Worm (Caenorhabditis elegans) whole organism, L1 larva: ENCODE data around the gene trim-21.

Source experiments
- C16A3.4 ChIP-seq: fragments of 150-350 bp; optimal IDR thresholded peaks from 2 replicates; lab custom pipeline; 2014; ENCODE audit warnings: missing biosample characterization, missing genetic modification characterization
- aha-1 ChIP-seq: fragments of 150-350 bp; optimal IDR thresholded peaks from 2 replicates; lab custom pipeline; 2014; ENCODE audit warnings: missing biosample characterization, missing genetic modification characterization
- alr-1 ChIP-seq: fragments of 200-800 bp; sonication (Bioruptor generic); optimal IDR thresholded peaks from 2 replicates; lab custom pipeline; 2018; ENCODE audit warnings: borderline replicate concordance, mild to moderate bottlenecking, missing genetic modification characterization, missing compliant biosample characterization
- aly-2 ChIP-seq: fragments of 150-350 bp; optimal IDR thresholded peaks from 2 replicates; lab custom pipeline; 2014; ENCODE audit warnings: missing biosample characterization, missing genetic modification characterization
- blmp-1 ChIP-seq: fragments of 150-350 bp; optimal IDR thresholded peaks from 2 replicates; lab custom pipeline; 2014; ENCODE audit warnings: missing biosample characterization, missing genetic modification characterization
- ceh-63 ChIP-seq: fragments of 200-800 bp; sonication (Bioruptor generic); optimal IDR thresholded peaks from 2 replicates; lab custom pipeline; 2018; ENCODE audit warnings: mild to moderate bottlenecking, missing genetic modification characterization, missing compliant biosample characterization
- ceh-8 ChIP-seq: fragments of 200-800 bp; sonication (Bioruptor generic); optimal IDR thresholded peaks from 2 replicates; lab custom pipeline; 2018; ENCODE audit warnings: mild to moderate bottlenecking, missing genetic modification characterization, moderate library complexity, missing compliant biosample characterization
- dpl-1 ChIP-seq, 3 experiments: fragments of 150-350 bp in 2 of 3; sonication (generic microtip) in 1 of 3; optimal IDR thresholded peaks; 2 replicates each; lab custom pipeline; 2014 to 2017; ENCODE audit warnings: missing biosample characterization in 3 of 3, missing genetic modification characterization in 3 of 3, missing genetic modification reagents in 3 of 3
- dsc-1 ChIP-seq: sonication (generic microtip); optimal IDR thresholded peaks from 2 replicates; lab custom pipeline; 2016; ENCODE audit warnings: mild to moderate bottlenecking, missing genetic modification characterization, missing compliant biosample characterization
- efl-1 ChIP-seq, 4 experiments: fragments of 150-350 bp; optimal IDR thresholded peaks in 3 of 4; peaks in 1 of 4; 1 replicate in 1 of 4; 2 replicates in 3 of 4; lab custom pipeline; 2014; ENCODE audit warnings: missing biosample characterization in 2 of 4, missing genetic modification characterization in 2 of 4, missing genetic modification reagents in 2 of 4
- efl-3 ChIP-seq: fragments of 200-800 bp; sonication (Bioruptor generic); optimal IDR thresholded peaks from 2 replicates; lab custom pipeline; 2018; ENCODE audit warnings: mild to moderate bottlenecking, missing genetic modification characterization, missing compliant biosample characterization
- egl-13 ChIP-seq: sonication (generic microtip); optimal IDR thresholded peaks from 2 replicates; lab custom pipeline; 2016; ENCODE audit warnings: missing genotype, missing genetic modification reagents, missing genetic modification characterization, missing compliant biosample characterization
- elt-2 ChIP-seq: sonication (generic microtip); optimal IDR thresholded peaks from 2 replicates; lab custom pipeline; 2016; ENCODE audit warnings: missing genetic modification characterization, mild to moderate bottlenecking, inconsistent platforms, missing compliant biosample characterization, missing genetic modification reagents
- ets-5 ChIP-seq: fragments of 200-800 bp; sonication (Bioruptor generic); IDR thresholded peaks from 2 replicates; pipeline ENCODE4 v1.3.6; 2022; ENCODE audit warnings: missing genetic modification characterization, missing compliant biosample characterization
- fkh-4 ChIP-seq: sonication (generic microtip); optimal IDR thresholded peaks from 2 replicates; lab custom pipeline; 2016; ENCODE audit warnings: missing compliant biosample characterization, missing genetic modification characterization, borderline replicate concordance
- hlh-17 ChIP-seq: fragments of 200-800 bp; sonication (Bioruptor generic); optimal IDR thresholded peaks from 2 replicates; lab custom pipeline; 2018; ENCODE audit warnings: missing genetic modification characterization, mild to moderate bottlenecking, missing compliant biosample characterization, moderate library complexity, borderline replicate concordance
- hlh-4 ChIP-seq: sonication (generic microtip); optimal IDR thresholded peaks from 2 replicates; lab custom pipeline; 2016; ENCODE audit warnings: mild to moderate bottlenecking, missing genetic modification characterization, missing compliant biosample characterization
- isw-1 ChIP-seq: fragments of 200-800 bp; sonication (Bioruptor generic); IDR thresholded peaks from 2 replicates; pipeline ENCODE4 v1.3.6; 2022; ENCODE audit warnings: missing genetic modification characterization, missing compliant biosample characterization
- jun-1 ChIP-seq: fragments of 150-350 bp; optimal IDR thresholded peaks from 2 replicates; lab custom pipeline; 2014; ENCODE audit warnings: missing biosample characterization, missing genetic modification reagents, missing genetic modification characterization
- lin-13 ChIP-seq: fragments of 150-350 bp; optimal IDR thresholded peaks from 2 replicates; lab custom pipeline; 2014; ENCODE audit warnings: missing biosample characterization, missing genetic modification reagents, missing genetic modification characterization
- lin-14 ChIP-seq: fragments of 200-800 bp; sonication (Bioruptor generic); optimal IDR thresholded peaks from 2 replicates; lab custom pipeline; 2018; ENCODE audit warnings: mild to moderate bottlenecking, missing genetic modification characterization, moderate library complexity, missing compliant biosample characterization
- lin-15B ChIP-seq: fragments of 150-350 bp; sonication (generic microtip); optimal IDR thresholded peaks from 3 replicates; lab custom pipeline; 2014; ENCODE audit warnings: missing biosample characterization, missing genetic modification characterization
- lin-35 ChIP-seq, 2 experiments: fragments of 150-350 bp; optimal IDR thresholded peaks; 2 replicates each; lab custom pipeline; 2014; ENCODE audit warnings: missing biosample characterization in 2 of 2, missing genetic modification characterization in 2 of 2, missing genetic modification reagents in 2 of 2
- lin-39 ChIP-seq: fragments of 150-350 bp; optimal IDR thresholded peaks from 2 replicates; lab custom pipeline; 2014; ENCODE audit warnings: missing biosample characterization, missing genetic modification reagents, missing genetic modification characterization
- lir-3 ChIP-seq: sonication (generic microtip); optimal IDR thresholded peaks from 2 replicates; lab custom pipeline; 2016; ENCODE audit warnings: mild to moderate bottlenecking, missing genetic modification characterization, moderate library complexity, missing compliant biosample characterization; ENCODE audit not compliant: poor library complexity
- lsy-2 ChIP-seq, 2 experiments: fragments of 150-350 bp; optimal IDR thresholded peaks; 2 replicates each; lab custom pipeline; 2014; ENCODE audit warnings: missing biosample characterization in 2 of 2, missing genetic modification characterization in 2 of 2
- mab-9 ChIP-seq: fragments of 200-800 bp; sonication (Bioruptor generic); IDR thresholded peaks from 2 replicates; pipeline ENCODE4 v1.3.6; 2022; ENCODE audit warnings: missing genetic modification reagents, missing genetic modification characterization, missing compliant biosample characterization
- nhr-28 ChIP-seq: fragments of 150-350 bp; optimal IDR thresholded peaks from 2 replicates; lab custom pipeline; 2014; ENCODE audit warnings: missing biosample characterization, missing genetic modification characterization
- nhr-47 ChIP-seq: sonication (generic microtip); optimal IDR thresholded peaks from 2 replicates; lab custom pipeline; 2016; ENCODE audit warnings: mild to moderate bottlenecking, missing genetic modification characterization, moderate library complexity, missing compliant biosample characterization
- nhr-71 ChIP-seq: sonication (generic microtip); optimal IDR thresholded peaks from 2 replicates; lab custom pipeline; 2016; ENCODE audit warnings: mild to moderate bottlenecking, missing genetic modification characterization, moderate library complexity, missing compliant biosample characterization
- nhr-84 ChIP-seq: sonication (generic microtip); optimal IDR thresholded peaks from 2 replicates; lab custom pipeline; 2017; ENCODE audit warnings: missing biosample characterization, missing genetic modification characterization
- nhr-90 ChIP-seq: sonication (generic microtip); optimal IDR thresholded peaks from 2 replicates; lab custom pipeline; 2016; ENCODE audit warnings: mild to moderate bottlenecking, missing genetic modification characterization, missing compliant biosample characterization; ENCODE audit not compliant: poor library complexity
- pax-3 ChIP-seq: fragments of 200-800 bp; sonication (Bioruptor generic); optimal IDR thresholded peaks from 2 replicates; lab custom pipeline; 2018; ENCODE audit warnings: mild to moderate bottlenecking, missing genetic modification characterization, moderate library complexity, missing compliant biosample characterization
- pqm-1 ChIP-seq: sonication (generic microtip); optimal IDR thresholded peaks from 3 replicates; lab custom pipeline; 2017; ENCODE audit warnings: missing biosample characterization, missing genetic modification characterization
- skn-1 ChIP-seq: fragments of 150-350 bp; optimal IDR thresholded peaks from 2 replicates; lab custom pipeline; 2014; ENCODE audit warnings: missing biosample characterization, missing genetic modification characterization
- snpc-4 ChIP-seq: fragments of 150-350 bp; optimal IDR thresholded peaks from 2 replicates; lab custom pipeline; 2014; ENCODE audit warnings: missing biosample characterization, missing genetic modification characterization
- snu-23 ChIP-seq: sonication (generic microtip); optimal IDR thresholded peaks from 2 replicates; lab custom pipeline; 2016; ENCODE audit warnings: missing genetic modification characterization, missing compliant biosample characterization
- sox-4 ChIP-seq: sonication (generic microtip); optimal IDR thresholded peaks from 2 replicates; lab custom pipeline; 2016; ENCODE audit warnings: missing genetic modification characterization, missing compliant biosample characterization
- tlp-1 ChIP-seq: fragments of 150-350 bp; optimal IDR thresholded peaks from 2 replicates; lab custom pipeline; 2014; ENCODE audit warnings: missing biosample characterization, missing genetic modification characterization
- unc-130 ChIP-seq: fragments of 150-350 bp; optimal IDR thresholded peaks from 2 replicates; lab custom pipeline; 2017; ENCODE audit warnings: missing biosample characterization, missing genetic modification characterization, inconsistent platforms
- unc-30 ChIP-seq: sonication (generic microtip); optimal IDR thresholded peaks from 2 replicates; lab custom pipeline; 2017; ENCODE audit warnings: missing biosample characterization, missing genetic modification characterization
- unc-86 ChIP-seq: sonication (generic microtip); optimal IDR thresholded peaks from 2 replicates; lab custom pipeline; 2016; ENCODE audit warnings: missing genetic modification characterization, missing compliant biosample characterization
- xbp-1 ChIP-seq: sonication (generic microtip); optimal IDR thresholded peaks from 2 replicates; lab custom pipeline; 2016; ENCODE audit warnings: missing genetic modification characterization, missing compliant biosample characterization
- zip-4 ChIP-seq: fragments of 200-800 bp; sonication (Bioruptor generic); optimal IDR thresholded peaks from 2 replicates; lab custom pipeline; 2018; ENCODE audit warnings: mild to moderate bottlenecking, missing genetic modification characterization, moderate library complexity, missing compliant biosample characterization

The trim-21 gene

ce11 chrII:2295817-2296315 lies 16.8 kb downstream of the trim-21 start, which contains the start of gene fbxc-25:
Gene fbxc-25, minus strand, starts transcription at chrII:2296265.
- no peak for TF ChIP-seq unc-130
- TF ChIP-seq hlh-4 (tag; lab: Kevin White, UChicago): no peak
- no peak for TF ChIP-seq ceh-63 (GFP tag; lab: Kevin White, UChicago)
- TF ChIP-seq isw-1 (GFP tag; lab: Robert Waterston, UW): no peak
- no peak for TF ChIP-seq tlp-1 (tag; lab: Kevin White, UChicago)
- no peak for TF ChIP-seq aha-1 (tag; lab: Kevin White, UChicago)
- no peak for TF ChIP-seq nhr-28 (tag; lab: Kevin White, UChicago)
- no peak for TF ChIP-seq nhr-47 (tag; lab: Kevin White, UChicago)
- TF ChIP-seq lin-39 (tag; lab: Kevin White, UChicago): no peak

- TF ChIP-seq elt-2 (tag; lab: Kevin White, UChicago): peak; percentile 5
- no peak for TF ChIP-seq mab-9 (GFP tag; lab: Robert Waterston, UW)
Observed at ce11 chrII:2292549-2292948, 20.1 kb downstream of the trim-21 start.

- TF ChIP-seq sox-4 (tag; lab: Kevin White, UChicago): no peak
- no peak for TF ChIP-seq ets-5 (GFP tag; lab: Robert Waterston, UW)
- no peak for TF ChIP-seq ceh-8 (GFP tag; lab: Kevin White, UChicago)
- no peak for TF ChIP-seq nhr-28 (tag; lab: Kevin White, UChicago)
- no peak for TF ChIP-seq pqm-1 (tag; lab: Kevin White, UChicago)
- TF ChIP-seq lin-35 (GFP tag; optimal IDR thresholded peaks at IDR 0.05; lab: Kevin White, UChicago): no peak
- no peak for TF ChIP-seq nhr-71 (tag; lab: Kevin White, UChicago)
- no peak for TF ChIP-seq alr-1 (tag; lab: Kevin White, UChicago)
- no peak for TF ChIP-seq skn-1
- no peak for TF ChIP-seq fkh-4 (tag; lab: Kevin White, UChicago)
- TF ChIP-seq lin-13 (GFP tag; lab: Kevin White, UChicago): no peak
- TF ChIP-seq xbp-1 (tag; lab: Kevin White, UChicago): no peak
- no peak for TF ChIP-seq lsy-2 (tag; optimal IDR thresholded peaks at IDR 0.05; lab: Kevin White, UChicago)
- TF ChIP-seq egl-13 (tag; lab: Kevin White, UChicago): no peak
- TF ChIP-seq lin-14 (GFP tag; lab: Kevin White, UChicago): no peak
- no peak for TF ChIP-seq dsc-1 (tag; lab: Kevin White, UChicago)
- no peak for TF ChIP-seq blmp-1 (tag; lab: Kevin White, UChicago)
- TF ChIP-seq lin-15B (tag; lab: Kevin White, UChicago): no peak
- TF ChIP-seq, all 84 proteins: peak for 0
Observed at ce11 chrII:2292027-2292426, 20.6 kb downstream of the trim-21 start, which contains the start of gene K09F6.7. Gene K09F6.7, minus strand, starts transcription at chrII:2292127.

- TF ChIP-seq lin-15B (tag; lab: Kevin White, UChicago) (no peak), lin-13 (GFP tag; lab: Kevin White, UChicago) (no peak), unc-86 (tag; lab: Kevin White, UChicago) (no peak), egl-13 (tag; lab: Kevin White, UChicago) (no peak), fkh-4 (tag; lab: Kevin White, UChicago) (no peak), pax-3 (tag; lab: Kevin White, UChicago) (no peak), ets-5 (GFP tag; lab: Robert Waterston, UW) (no peak), efl-3 (no peak), C16A3.4 (tag; lab: Kevin White, UChicago) (no peak), snu-23 (no peak), nhr-90 (tag; lab: Kevin White, UChicago) (no peak), zip-4 (GFP tag; lab: Kevin White, UChicago) (peak; percentile 92), dpl-1 (GFP tag; optimal IDR thresholded peaks at IDR 0.05; lab: Kevin White, UChicago) (no peak), unc-30 (no peak), aly-2 (no peak), pqm-1 (tag; lab: Kevin White, UChicago) (no peak), efl-1 (optimal IDR thresholded peaks at IDR 0.05; lab: Kevin White, UChicago) (peak; percentile 27 to 54), efl-1 (GFP tag; optimal IDR thresholded peaks at IDR 0.05 in 1 of 2; lab: Kevin White, UChicago) (peak in 1 of 2 experiments; percentile 39), isw-1 (GFP tag; lab: Robert Waterston, UW) (peak; percentile 42), lin-35 (GFP tag; optimal IDR thresholded peaks at IDR 0.05; lab: Kevin White, UChicago) (no peak), snpc-4 (tag; lab: Kevin White, UChicago) (no peak), hlh-17 (GFP tag; lab: Kevin White, UChicago) (no peak), nhr-84 (tag; lab: Kevin White, UChicago) (no peak), lir-3 (tag; lab: Kevin White, UChicago) (no peak), jun-1 (tag; lab: Kevin White, UChicago) (peak; percentile 51), aha-1 (tag; lab: Kevin White, UChicago) (no peak), hlh-4 (tag; lab: Kevin White, UChicago) (no peak)
Observed at ce11 chrII:2289441-2289840, 23.2 kb downstream of the trim-21 start.
